Worm (Caenorhabditis elegans): ENCODE results near the gene dpy-21.
"Not testable (repeated sequence)": the region's sequence is repeated elsewhere in the genome, so short reads cannot be mapped to it uniquely, and the experiment has no call there.

DNA sequence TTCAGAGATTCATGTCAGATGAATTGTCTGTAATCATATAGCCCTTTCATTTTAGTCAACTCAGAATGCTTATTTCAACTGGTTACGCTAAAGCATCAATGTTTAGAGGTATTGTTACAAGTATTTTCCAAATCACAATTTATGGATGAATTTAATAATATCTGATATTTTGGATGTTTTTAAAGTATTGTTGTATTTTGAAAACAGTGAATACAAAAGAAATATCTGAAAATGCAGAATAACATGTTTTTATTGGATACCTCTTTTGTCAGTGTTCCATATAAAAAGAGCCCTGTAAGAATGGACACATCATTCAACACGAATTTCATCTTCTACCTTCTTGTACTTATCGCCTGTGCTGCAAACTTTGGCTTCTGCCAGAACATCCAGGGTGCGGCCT, 54.5 kb downstream of the dpy-21 start, which contains the start of gene C06H5.12:
- TF ChIP-seq ceh-6 (GFP tag; optimal IDR thresholded peaks at IDR 0.05); fkh-10 (GFP tag; optimal IDR thresholded peaks at IDR 0.05); nfya-1 (tag; optimal IDR thresholded peaks at IDR 0.05); hlh-13 (GFP tag; optimal IDR thresholded peaks at IDR 0.05): not testable (repeated sequence)
